Worm (Caenorhabditis elegans): ENCODE results near the gene srx-78.
"Not testable (repeated sequence)": the region's sequence is repeated elsewhere in the genome, so short reads cannot be mapped to it uniquely, and the experiment has no call there.

- TF ChIP-seq nhr-237 (tag; optimal IDR thresholded peaks at IDR 0.05); ama-1 (optimal IDR thresholded peaks at IDR 0.05); ZK546.5 (tag; optimal IDR thresholded peaks at IDR 0.05); nhr-43 (tag; optimal IDR thresholded peaks at IDR 0.05; ENCODE audit: poor library complexity, severe bottlenecking); lin-39 (tag; optimal IDR thresholded peaks at IDR 0.05); R02D3.7 (tag; optimal IDR thresholded peaks at IDR 0.05); nhr-28 (tag; optimal IDR thresholded peaks at IDR 0.05); nhr-77 (tag; optimal IDR thresholded peaks at IDR 0.05); elt-3 (tag; optimal IDR thresholded peaks at IDR 0.05): not testable (repeated sequence)
Measured at ce11 chrV:15105893-15106598, 11.2 kb downstream of the srx-78 start, which contains the start of gene C01G10.14.
